Worm (Caenorhabditis elegans): ENCODE measurements around the gene Y32G9A.3.

DNA sequence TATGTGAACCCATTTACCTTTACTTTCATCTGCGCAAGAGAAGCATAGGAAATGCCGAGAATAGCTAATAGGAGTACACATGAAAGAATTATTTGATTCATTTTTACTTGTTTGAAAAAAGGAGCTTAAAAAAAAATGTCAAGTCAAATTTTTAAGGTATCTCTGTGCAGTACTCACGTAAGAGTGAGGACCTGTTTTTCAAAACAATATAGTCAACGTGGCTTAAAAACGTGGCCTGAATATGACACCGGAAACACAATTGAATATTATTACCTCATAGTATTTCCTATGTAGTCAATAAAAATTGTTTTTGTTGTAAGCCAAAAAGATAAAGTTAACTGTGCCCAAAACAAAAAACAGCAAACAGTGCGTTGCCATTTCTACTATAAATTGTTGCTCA is 8.9 kb downstream of the Y32G9A.3 start, which contains the start of gene Y32G9A.12:
- TF ChIP-seq pha-4 (tag; optimal IDR thresholded peaks at IDR 0.05) (no peak), egl-27 (tag; optimal IDR thresholded peaks at IDR 0.05) (no peak), elt-2 (tag; optimal IDR thresholded peaks at IDR 0.05) (no peak)

All from whole organism, L3 larva.